Worm (Caenorhabditis elegans): ENCODE measurements around the gene cyn-8.

Gene cyn-8

ce11 chrX:8882162-8882561, 28.9 kb upstream of the cyn-8 start:
- TF ChIP-seq tra-4 (tag; optimal IDR thresholded peaks at IDR 0.05) (no peak), ceh-36 (tag; optimal IDR thresholded peaks at IDR 0.05) (no peak)

ce11 chrX:8888835-8889234, 22.3 kb upstream of the cyn-8 start:
- TF ChIP-seq hnd-1 (tag; optimal IDR thresholded peaks at IDR 0.05) (no peak), hmg-4 (GFP tag; optimal IDR thresholded peaks at IDR 0.05) (no peak), F13C5.2 (tag; optimal IDR thresholded peaks at IDR 0.05) (no peak), sea-1 (GFP tag; conservative IDR thresholded peaks at IDR 0.05) (no peak), aly-1 (tag; optimal IDR thresholded peaks at IDR 0.05) (no peak), ceh-13 (GFP tag; optimal IDR thresholded peaks at IDR 0.05) (no peak)

- TF ChIP-seq tbx-37 (GFP tag; conservative IDR thresholded peaks at IDR 0.05) (no peak), tbx-11 (GFP tag; IDR thresholded peaks at IDR 0.05) (no peak), sea-1 (GFP tag; conservative IDR thresholded peaks at IDR 0.05) (no peak), flt-1 (GFP tag; IDR thresholded peaks at IDR 0.05) (no peak), hmbx-1 (tag; optimal IDR thresholded peaks at IDR 0.05) (no peak), aly-1 (tag; optimal IDR thresholded peaks at IDR 0.05) (no peak), hmg-4 (GFP tag; optimal IDR thresholded peaks at IDR 0.05) (no peak), B0310.2 (tag; optimal IDR thresholded peaks at IDR 0.05) (no peak)
These were observed 20.8 kb upstream of the cyn-8 start for ce11 chrX:8890251-8890755.

ce11 chrX:8891393-8891953, 19.6 kb upstream of the cyn-8 start:
- no peak for TF ChIP-seq hmg-4 (GFP tag; optimal IDR thresholded peaks at IDR 0.05)
- no peak for TF ChIP-seq B0310.2 (tag; optimal IDR thresholded peaks at IDR 0.05)
- TF ChIP-seq pes-1 (GFP tag; IDR thresholded peaks at IDR 0.05), result no peak
- no peak for TF ChIP-seq sea-1 (GFP tag; conservative IDR thresholded peaks at IDR 0.05)
- TF ChIP-seq ets-7 (tag; optimal IDR thresholded peaks at IDR 0.05), result no peak
- no peak for TF ChIP-seq tbx-11 (GFP tag; IDR thresholded peaks at IDR 0.05)
- TF ChIP-seq ama-1 (optimal IDR thresholded peaks at IDR 0.05), result no peak
- TF ChIP-seq aly-1 (tag; optimal IDR thresholded peaks at IDR 0.05), result no peak
- no peak for TF ChIP-seq ceh-13 (GFP tag; optimal IDR thresholded peaks at IDR 0.05)
- no peak for TF ChIP-seq tra-4 (tag; optimal IDR thresholded peaks at IDR 0.05)
- no peak for TF ChIP-seq ceh-36 (tag; optimal IDR thresholded peaks at IDR 0.05)
- TF ChIP-seq tbx-37 (GFP tag; conservative IDR thresholded peaks at IDR 0.05), result no peak
- TF ChIP-seq scrt-1 (GFP tag; IDR thresholded peaks at IDR 0.05), result no peak
- TF ChIP-seq F13C5.2 (tag; optimal IDR thresholded peaks at IDR 0.05), result no peak
- TF ChIP-seq hmbx-1 (tag; optimal IDR thresholded peaks at IDR 0.05), result no peak
- no peak for TF ChIP-seq flt-1 (GFP tag; IDR thresholded peaks at IDR 0.05)
- no peak for TF ChIP-seq hnd-1 (tag; optimal IDR thresholded peaks at IDR 0.05)

- TF ChIP-seq aly-1 (tag; optimal IDR thresholded peaks at IDR 0.05) (no peak), ceh-13 (GFP tag; optimal IDR thresholded peaks at IDR 0.05) (no peak), hmbx-1 (tag; optimal IDR thresholded peaks at IDR 0.05) (no peak), pes-1 (GFP tag; IDR thresholded peaks at IDR 0.05) (no peak), flt-1 (GFP tag; IDR thresholded peaks at IDR 0.05) (no peak), scrt-1 (GFP tag; IDR thresholded peaks at IDR 0.05) (no peak), tbx-37 (GFP tag; conservative IDR thresholded peaks at IDR 0.05) (no peak), sea-1 (GFP tag; conservative IDR thresholded peaks at IDR 0.05) (no peak), hnd-1 (tag; optimal IDR thresholded peaks at IDR 0.05) (no peak), F13C5.2 (tag; optimal IDR thresholded peaks at IDR 0.05) (no peak), ets-7 (tag; optimal IDR thresholded peaks at IDR 0.05) (no peak), hmg-4 (GFP tag; optimal IDR thresholded peaks at IDR 0.05) (no peak)
These were observed 18.3 kb upstream of the cyn-8 start, which contains the start of gene C13E3.1 for ce11 chrX:8892808-8893207. Gene C13E3.1 (plus strand): TSS chrX:8893108.

- no peak for TF ChIP-seq ceh-36 (tag; optimal IDR thresholded peaks at IDR 0.05)
- no peak for TF ChIP-seq ama-1 (optimal IDR thresholded peaks at IDR 0.05)
- TF ChIP-seq hmbx-1 (tag; optimal IDR thresholded peaks at IDR 0.05), result no peak
- no peak for TF ChIP-seq hmg-4 (GFP tag; optimal IDR thresholded peaks at IDR 0.05)
- no peak for TF ChIP-seq F13C5.2 (tag; optimal IDR thresholded peaks at IDR 0.05)
These were observed 8.2 kb upstream of the cyn-8 start for ce11 chrX:8902920-8903319.

ce11 chrX:8905089-8905488, 6.0 kb upstream of the cyn-8 start, which contains the start of gene ensh-1:
Gene ensh-1 (plus strand): TSS chrX:8905389.
- TF ChIP-seq tra-4 (tag; optimal IDR thresholded peaks at IDR 0.05) (no peak), F13C5.2 (tag; optimal IDR thresholded peaks at IDR 0.05) (no peak)

ce11 chrX:8917730-8918129, 6.6 kb downstream of the cyn-8 start:
- TF ChIP-seq ets-7 (tag; optimal IDR thresholded peaks at IDR 0.05), result no peak
- TF ChIP-seq scrt-1 (GFP tag; IDR thresholded peaks at IDR 0.05), result no peak
- no peak for TF ChIP-seq hnd-1 (tag; optimal IDR thresholded peaks at IDR 0.05)
- no peak for TF ChIP-seq ceh-36 (tag; optimal IDR thresholded peaks at IDR 0.05)
- no peak for TF ChIP-seq tra-4 (tag; optimal IDR thresholded peaks at IDR 0.05)
- no peak for TF ChIP-seq flt-1 (GFP tag; IDR thresholded peaks at IDR 0.05)
- no peak for TF ChIP-seq B0310.2 (tag; optimal IDR thresholded peaks at IDR 0.05)
- no peak for TF ChIP-seq ama-1 (optimal IDR thresholded peaks at IDR 0.05)
- TF ChIP-seq tbx-11 (GFP tag; IDR thresholded peaks at IDR 0.05), result no peak
- no peak for TF ChIP-seq hmg-4 (GFP tag; optimal IDR thresholded peaks at IDR 0.05)
- TF ChIP-seq aly-1 (tag; optimal IDR thresholded peaks at IDR 0.05), result no peak
- no peak for TF ChIP-seq F13C5.2 (tag; optimal IDR thresholded peaks at IDR 0.05)
- TF ChIP-seq hmbx-1 (tag; optimal IDR thresholded peaks at IDR 0.05), result no peak
- TF ChIP-seq pes-1 (GFP tag; IDR thresholded peaks at IDR 0.05), result no peak
